Worm (Caenorhabditis elegans): ENCODE measurements around the gene srg-47.
A peak's percentile ranks its signal among the peaks of the same experiment; 100 is the strongest.

srg-47 gene

DNA sequence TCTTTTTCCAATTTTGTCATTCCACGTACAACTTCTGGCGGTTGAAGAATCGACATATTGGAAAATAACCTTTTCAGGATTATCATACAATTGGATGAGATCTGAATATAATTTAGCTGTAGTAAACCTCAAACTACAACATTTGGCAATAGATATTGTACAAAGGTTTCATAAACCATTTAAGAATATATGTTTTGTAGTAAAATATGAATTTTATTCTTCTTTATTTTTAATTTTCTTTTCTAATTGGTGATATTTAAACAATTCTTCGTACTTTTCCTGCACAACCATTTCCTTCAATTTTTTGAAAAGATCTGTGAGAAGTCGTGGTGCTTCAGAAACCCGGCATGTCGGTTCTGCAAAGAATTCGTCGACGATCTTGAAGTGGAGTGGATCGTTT is 35.1 kb downstream of the srg-47 start, which contains the start of gene C53A5.17:
Gene C53A5.17 (minus strand): TSS at position 101 of the 400 bp plus-strand sequence.
- TF ChIP-seq jun-1 (tag; optimal IDR thresholded peaks at IDR 0.05) (no peak), hmg-11 (tag; optimal IDR thresholded peaks at IDR 0.05) (no peak), skn-1 (tag; optimal IDR thresholded peaks at IDR 0.05) (no peak), zag-1 (tag; optimal IDR thresholded peaks at IDR 0.05) (no peak), fkh-2 (tag; optimal IDR thresholded peaks at IDR 0.05) (no peak), ceh-9 (tag; optimal IDR thresholded peaks at IDR 0.05) (no peak), nhr-12 (tag; optimal IDR thresholded peaks at IDR 0.05) (no peak), egl-27 (tag; optimal IDR thresholded peaks at IDR 0.05) (no peak), ama-1 (optimal IDR thresholded peaks at IDR 0.05) (no peak), tbx-2 (tag; optimal IDR thresholded peaks at IDR 0.05) (no peak), nhr-43 (tag; optimal IDR thresholded peaks at IDR 0.05; ENCODE audit: poor library complexity, severe bottlenecking) (no peak)

DNA sequence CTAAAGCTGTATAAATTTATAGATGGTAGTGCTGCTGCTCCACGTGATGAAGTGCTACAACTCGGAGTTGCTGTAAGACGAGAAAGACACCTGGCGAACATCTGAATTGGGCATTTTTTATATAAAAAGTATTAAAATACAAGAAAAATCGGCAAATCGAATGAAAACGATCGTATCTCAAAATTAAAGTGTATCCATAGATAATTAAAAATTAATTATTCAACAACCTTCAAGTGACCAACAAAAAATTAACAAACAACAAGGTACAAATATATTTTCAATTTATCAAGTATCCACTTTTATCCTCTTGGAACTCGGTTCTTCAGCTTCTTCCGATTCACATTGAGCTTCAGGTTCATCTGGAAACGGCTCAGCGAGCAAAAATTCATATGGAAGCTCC is 36.8 kb downstream of the srg-47 start, which contains the start of gene R02D5.8:
Gene R02D5.8 (minus strand): TSS at position 101 of the 400 bp plus-strand sequence.
- no peak for TF ChIP-seq mml-1 (tag; optimal IDR thresholded peaks at IDR 0.05)
- no peak for TF ChIP-seq pqm-1 (tag; optimal IDR thresholded peaks at IDR 0.05)
- TF ChIP-seq ceh-16 (tag; optimal IDR thresholded peaks at IDR 0.05): no peak
- TF ChIP-seq nhr-28 (tag; optimal IDR thresholded peaks at IDR 0.05): no peak

DNA sequence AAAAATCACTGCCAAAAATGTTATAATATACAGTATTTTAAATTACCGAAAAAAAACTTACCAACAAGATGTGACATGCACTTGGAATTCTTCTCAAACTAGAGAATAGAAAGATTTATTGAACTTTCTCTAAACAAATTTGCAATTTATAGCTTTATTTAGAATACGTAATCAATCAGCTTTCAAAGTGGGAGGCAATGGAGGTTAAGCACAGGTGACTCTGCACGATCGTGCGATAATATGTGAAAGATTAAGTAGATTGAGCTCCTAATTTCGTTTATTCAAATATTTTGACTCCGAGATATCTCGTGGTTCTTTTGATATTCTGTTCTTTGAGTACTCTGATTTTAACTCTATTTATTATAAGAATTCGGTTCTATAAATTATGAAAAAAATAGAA is 38.1 kb downstream of the srg-47 start, which contains the start of gene R02D5.6:
Gene R02D5.6 (minus strand): TSS at position 101 of the 400 bp plus-strand sequence.
- no peak for TF ChIP-seq ceh-82 (tag; optimal IDR thresholded peaks at IDR 0.05)

DNA sequence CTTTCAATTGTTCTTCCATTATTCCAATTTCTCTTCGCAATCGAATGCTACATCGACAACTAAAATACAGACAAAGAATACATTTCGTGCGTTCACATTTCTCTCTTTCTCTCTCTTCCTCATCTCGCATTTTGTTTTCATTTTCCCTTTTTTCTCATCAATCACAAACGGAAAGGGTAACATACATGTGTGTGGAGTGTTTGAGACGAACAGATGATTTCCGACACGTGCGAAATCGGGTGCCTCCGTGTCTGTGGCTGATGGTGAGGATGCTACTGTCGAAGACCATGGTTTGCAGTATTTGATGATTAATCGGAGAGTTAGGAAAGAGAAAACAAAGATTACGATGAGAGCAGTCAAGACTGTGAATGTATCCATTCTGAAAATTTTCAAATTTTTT is 45.3 kb downstream of the srg-47 start, which contains the start of gene R02D5.9:
Gene R02D5.9 (minus strand): TSS at position 378 of the 400 bp plus-strand sequence.
- TF ChIP-seq ZK546.5 (tag; optimal IDR thresholded peaks at IDR 0.05) (no peak), sea-2 (GFP tag; optimal IDR thresholded peaks at IDR 0.05) (no peak), lin-39 (tag; optimal IDR thresholded peaks at IDR 0.05) (peak; percentile 67), unc-39 (tag; optimal IDR thresholded peaks at IDR 0.05) (no peak), R02D3.7 (tag; optimal IDR thresholded peaks at IDR 0.05) (no peak), ceh-28 (tag; optimal IDR thresholded peaks at IDR 0.05) (no peak), nhr-43 (tag; optimal IDR thresholded peaks at IDR 0.05; ENCODE audit: poor library complexity, severe bottlenecking) (peak; percentile 50), mdl-1 (tag; optimal IDR thresholded peaks at IDR 0.05) (peak; percentile 24), unc-62 (GFP tag; optimal IDR thresholded peaks at IDR 0.05) (no peak), elt-1 (tag; optimal IDR thresholded peaks at IDR 0.05) (peak; percentile 15), nhr-25 (tag; optimal IDR thresholded peaks at IDR 0.05) (peak; percentile 89), nhr-23 (tag; optimal IDR thresholded peaks at IDR 0.05) (peak; percentile 68), egl-5 (tag; optimal IDR thresholded peaks at IDR 0.05) (no peak)

DNA sequence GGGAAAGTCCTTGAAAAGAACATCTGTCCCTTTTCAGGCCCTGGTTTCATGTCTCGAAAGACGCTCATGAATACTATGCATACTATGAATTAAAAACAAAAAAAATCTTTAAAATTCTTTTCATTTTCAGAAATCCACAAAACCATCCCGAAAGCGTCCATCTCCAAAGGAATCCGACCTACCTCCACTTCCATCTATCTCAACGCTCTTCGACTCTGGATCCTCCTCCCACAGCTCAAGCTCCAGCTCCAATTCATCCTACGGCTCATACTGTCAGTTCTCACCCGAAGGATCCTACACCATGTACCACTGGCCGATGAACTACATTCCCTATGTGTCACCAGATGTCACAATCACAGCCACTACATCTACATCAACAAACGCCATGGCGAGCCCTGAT is 47.5 kb downstream of the srg-47 start:
- TF ChIP-seq pha-4 (tag; optimal IDR thresholded peaks at IDR 0.05) (no peak), nhr-23 (tag; optimal IDR thresholded peaks at IDR 0.05) (no peak), ztf-4 (tag; optimal IDR thresholded peaks at IDR 0.05) (no peak), elt-3 (tag; optimal IDR thresholded peaks at IDR 0.05) (no peak), R02D3.7 (tag; optimal IDR thresholded peaks at IDR 0.05) (no peak), ztf-11 (tag; optimal IDR thresholded peaks at IDR 0.05) (no peak), ceh-28 (tag; optimal IDR thresholded peaks at IDR 0.05) (no peak), snpc-4 (tag; optimal IDR thresholded peaks at IDR 0.05) (no peak), nhr-12 (tag; optimal IDR thresholded peaks at IDR 0.05) (no peak), egl-27 (tag; optimal IDR thresholded peaks at IDR 0.05) (no peak), ZK546.5 (tag; optimal IDR thresholded peaks at IDR 0.05) (no peak), mml-1 (tag; optimal IDR thresholded peaks at IDR 0.05) (no peak), fkh-10 (GFP tag; optimal IDR thresholded peaks at IDR 0.05) (no peak), mdl-1 (tag; optimal IDR thresholded peaks at IDR 0.05) (no peak), nfya-1 (tag; optimal IDR thresholded peaks at IDR 0.05; ENCODE audit: insufficient read depth) (no peak), elt-1 (tag; optimal IDR thresholded peaks at IDR 0.05) (no peak), hmg-11 (tag; optimal IDR thresholded peaks at IDR 0.05) (no peak)

Data from whole organism, L3 larva.